Fruit fly (Drosophila melanogaster): ENCODE data around the gene Jig.

dm6 chr3R:14560635-14561034 is at the start of gene Jig:
- TF ChIP-seq CG17186 (GFP tag; optimal IDR thresholded peaks at IDR 0.05) (no peak), zen2 (GFP tag; IDR thresholded peaks at IDR 0.05; ENCODE audit: partially characterized antibody) (no peak), cas (GFP tag; IDR thresholded peaks at IDR 0.05) (no peak), hth (optimal IDR thresholded peaks at IDR 0.05) (no peak), btn (GFP tag; optimal IDR thresholded peaks at IDR 0.05) (no peak), CG14441 (GFP tag; IDR thresholded peaks at IDR 0.05) (no peak), CG3163 (GFP tag; optimal IDR thresholded peaks at IDR 0.05) (no peak), CG31224 (GFP tag; IDR thresholded peaks at IDR 0.05) (no peak), CG6689 (GFP tag; IDR thresholded peaks at IDR 0.05) (no peak), CG12391 (tag; optimal IDR thresholded peaks at IDR 0.05) (no peak), HLH4C (GFP tag; IDR thresholded peaks at IDR 0.05; ENCODE audit: partially characterized antibody) (no peak)
